Worm (Caenorhabditis elegans) whole organism, young adult: ENCODE data around the gene ugt-53.

Experiments
- C06A6.2 ChIP-seq: fragments of 200-800 bp; sonication (Bioruptor generic); conservative IDR thresholded peaks from 2 replicates; pipeline ENCODE4 v1.3.6; 2022; ENCODE audit warnings: missing genetic modification characterization, missing compliant biosample characterization
- C17E4.6 ChIP-seq: fragments of 200-800 bp; sonication (Bioruptor generic); IDR thresholded peaks from 2 replicates; pipeline ENCODE4 v1.3.6; 2022; ENCODE audit warnings: missing genetic modification reagents, missing genetic modification characterization, missing compliant biosample characterization
- F37B4.10 ChIP-seq: fragments of 200-800 bp; sonication (Bioruptor generic); IDR thresholded peaks from 2 replicates; pipeline ENCODE4 v1.3.6; 2022; ENCODE audit warnings: missing genetic modification characterization, missing compliant biosample characterization
- F55B11.4 ChIP-seq: sonication (generic microtip); optimal IDR thresholded peaks from 2 replicates; lab custom pipeline; 2016; ENCODE audit warnings: missing compliant biosample characterization, missing genetic modification characterization, borderline replicate concordance; ENCODE audit not compliant: insufficient read depth
- K11D2.4 ChIP-seq: fragments of 200-800 bp; sonication (Bioruptor generic); IDR thresholded peaks from 2 replicates; pipeline ENCODE4 v1.3.6; 2022; ENCODE audit warnings: missing genetic modification reagents, missing genetic modification characterization, missing compliant biosample characterization
- Y53G8AR.9 ChIP-seq: fragments of 200-800 bp; sonication (Bioruptor generic); conservative IDR thresholded peaks from 2 replicates; pipeline ENCODE4 v1.3.6; 2022; ENCODE audit warnings: missing genetic modification reagents, missing genetic modification characterization, missing compliant biosample characterization
- aptf-3 ChIP-seq: fragments of 200-800 bp; sonication (Bioruptor generic); IDR thresholded peaks from 2 replicates; pipeline ENCODE4 v1.3.6; 2022; ENCODE audit warnings: missing genetic modification characterization, missing compliant biosample characterization
- atf-7 ChIP-seq: sonication (generic microtip); optimal IDR thresholded peaks from 2 replicates; lab custom pipeline; 2017; ENCODE audit warnings: mild to moderate bottlenecking, missing genetic modification characterization, missing compliant biosample characterization
- attf-5 ChIP-seq: fragments of 200-800 bp; sonication (Bioruptor generic); optimal IDR thresholded peaks from 2 replicates; lab custom pipeline; 2018; ENCODE audit warnings: mild to moderate bottlenecking, missing genetic modification characterization, missing compliant biosample characterization
- ceh-100 ChIP-seq: fragments of 200-800 bp; sonication (Bioruptor generic); IDR thresholded peaks from 2 replicates; pipeline ENCODE4 v1.3.6; 2022; ENCODE audit warnings: missing genetic modification reagents, missing genetic modification characterization, missing compliant biosample characterization
- ceh-58 ChIP-seq: fragments of 200-800 bp; sonication (Bioruptor generic); IDR thresholded peaks from 2 replicates; pipeline ENCODE4 v1.3.6; 2022; ENCODE audit warnings: missing genetic modification characterization, missing compliant biosample characterization
- ceh-79 ChIP-seq: sonication (generic microtip); optimal IDR thresholded peaks from 2 replicates; lab custom pipeline; 2017; ENCODE audit warnings: mild to moderate bottlenecking, missing genetic modification characterization, missing compliant biosample characterization
- chd-7 ChIP-seq: sonication (generic microtip); optimal IDR thresholded peaks from 2 replicates; lab custom pipeline; 2016; ENCODE audit warnings: mild to moderate bottlenecking, missing genetic modification characterization, moderate library complexity, missing compliant biosample characterization
- dox-1 ChIP-seq: fragments of 200-800 bp; sonication (Bioruptor generic); IDR thresholded peaks from 2 replicates; pipeline ENCODE4 v1.3.6; 2022; ENCODE audit warnings: missing genetic modification reagents, missing genetic modification characterization, missing compliant biosample characterization
- him-1 ChIP-seq: sonication (generic microtip); optimal IDR thresholded peaks from 2 replicates; lab custom pipeline; 2016; ENCODE audit warnings: missing genotype, missing genetic modification reagents, missing genetic modification characterization, missing compliant biosample characterization
- hlh-26 ChIP-seq: fragments of 200-800 bp; sonication (Bioruptor generic); conservative IDR thresholded peaks from 2 replicates; pipeline ENCODE4 v1.3.6; 2022; ENCODE audit warnings: missing genetic modification reagents, missing genetic modification characterization, missing compliant biosample characterization
- hmg-20 ChIP-seq: fragments of 200-800 bp; sonication (Bioruptor generic); IDR thresholded peaks from 2 replicates; pipeline ENCODE4 v1.3.6; 2022; ENCODE audit warnings: missing genetic modification reagents, missing genetic modification characterization, missing compliant biosample characterization
- madf-3 ChIP-seq: fragments of 200-800 bp; sonication (Bioruptor generic); IDR thresholded peaks from 2 replicates; pipeline ENCODE4 v1.3.6; 2022; ENCODE audit warnings: missing genetic modification reagents, missing genetic modification characterization, missing compliant biosample characterization
- madf-6 ChIP-seq: fragments of 200-800 bp; sonication (Bioruptor generic); IDR thresholded peaks from 2 replicates; pipeline ENCODE4 v1.3.6; 2022; ENCODE audit warnings: missing genetic modification reagents, missing genetic modification characterization, missing compliant biosample characterization
- nhr-120 ChIP-seq: fragments of 200-800 bp; sonication (Bioruptor generic); IDR thresholded peaks from 2 replicates; pipeline ENCODE4 v1.3.6; 2022; ENCODE audit warnings: missing genetic modification characterization, missing compliant biosample characterization
- nhr-179 ChIP-seq: sonication (generic microtip); optimal IDR thresholded peaks from 2 replicates; lab custom pipeline; 2016; ENCODE audit warnings: mild to moderate bottlenecking, missing genetic modification characterization, missing compliant biosample characterization
- nhr-80 ChIP-seq: sonication (generic microtip); optimal IDR thresholded peaks from 2 replicates; lab custom pipeline; 2016; ENCODE audit warnings: missing genetic modification characterization, missing compliant biosample characterization
- pha-4 ChIP-seq: fragments of 150-350 bp; sonication (generic microtip); optimal IDR thresholded peaks from 2 replicates; lab custom pipeline; 2014; ENCODE audit warnings: missing biosample characterization, missing genetic modification reagents, missing genetic modification characterization
- rec-8 ChIP-seq, 2 experiments: sonication (generic microtip); optimal IDR thresholded peaks; 2 replicates each; lab custom pipeline; 2016; ENCODE audit warnings: mild to moderate bottlenecking in 2 of 2, missing genetic modification characterization in 2 of 2, missing genetic modification reagents in 2 of 2, missing genotype in 2 of 2, missing biosample characterization in 1 of 2, missing compliant biosample characterization in 1 of 2, moderate library complexity in 1 of 2
- sdz-38 ChIP-seq: sonication (generic microtip); optimal IDR thresholded peaks from 2 replicates; lab custom pipeline; 2016; ENCODE audit warnings: missing genotype, missing genetic modification characterization, missing compliant biosample characterization
- unc-130 ChIP-seq: sonication (generic microtip); optimal IDR thresholded peaks from 2 replicates; lab custom pipeline; 2016; ENCODE audit warnings: missing genetic modification reagents, missing genetic modification characterization, missing compliant biosample characterization
- unc-62 ChIP-seq: fragments of 150-350 bp; optimal IDR thresholded peaks from 2 replicates; lab custom pipeline; 2014; ENCODE audit warnings: missing biosample characterization, missing genetic modification reagents, missing genetic modification characterization
- ztf-22 ChIP-seq: fragments of 200-800 bp; sonication (Bioruptor generic); optimal IDR thresholded peaks from 2 replicates; lab custom pipeline; 2018; ENCODE audit warnings: mild to moderate bottlenecking, missing genetic modification characterization, moderate library complexity, missing compliant biosample characterization
- ztf-25 ChIP-seq: fragments of 200-800 bp; sonication (Bioruptor generic); IDR thresholded peaks from 2 replicates; pipeline ENCODE4 v1.3.6; 2022; ENCODE audit warnings: missing genetic modification reagents, missing genetic modification characterization, missing compliant biosample characterization
- ztf-3 ChIP-seq: fragments of 200-800 bp; sonication (Bioruptor generic); optimal IDR thresholded peaks from 2 replicates; lab custom pipeline; 2018; ENCODE audit warnings: mild to moderate bottlenecking, missing genetic modification characterization, missing compliant biosample characterization

The ugt-53 gene

ce11 chrV:2881565-2881964 lies 32.4 kb downstream of the ugt-53 start:
- TF ChIP-seq attf-5 (GFP tag; lab: Kevin White, UChicago): no peak
- TF ChIP-seq pha-4 (tag; lab: Kevin White, UChicago): peak; percentile 34
- TF ChIP-seq nhr-80 (tag; lab: Kevin White, UChicago): peak; percentile 23

ce11 chrV:2883097-2883496 lies 34.0 kb downstream of the ugt-53 start:
- TF ChIP-seq F37B4.10 (GFP tag; lab: Robert Waterston, UW) (peak; percentile 96; the same call in 1 of the 2 replicates), rec-8 (tag; optimal IDR thresholded peaks at IDR 0.05; lab: Kevin White, UChicago) (no peak), dox-1 (no peak), madf-3 (GFP tag; lab: Robert Waterston, UW) (0 out of 2 replicates have a peak, but pooled peaks have one; percentile 41), F55B11.4 (tag; lab: Kevin White, UChicago) (no peak), ztf-25 (GFP tag; lab: Robert Waterston, UW) (no peak), sdz-38 (tag; lab: Kevin White, UChicago) (no peak), ceh-79 (no peak)
- TF ChIP-seq, all 124 proteins: peak for 2

ce11 chrV:2884411-2884810 lies 35.3 kb downstream of the ugt-53 start, which contains the start of gene sre-24:
Gene sre-24, plus strand, starts transcription at chrV:2884711.
- TF ChIP-seq atf-7 (tag; lab: Kevin White, UChicago) (no peak), nhr-120 (no peak), C17E4.6 (no peak), sdz-38 (tag; lab: Kevin White, UChicago) (no peak), ceh-58 (GFP tag; lab: Robert Waterston, UW) (no peak), K11D2.4 (GFP tag; lab: Robert Waterston, UW) (no peak), pha-4 (tag; lab: Kevin White, UChicago) (no peak), ceh-100 (GFP tag; lab: Robert Waterston, UW) (no peak)
- TF ChIP-seq, all 124 proteins: peak for 0

ce11 chrV:2888265-2888664 lies 39.1 kb downstream of the ugt-53 start:
- TF ChIP-seq madf-6 (GFP tag; lab: Robert Waterston, UW) (no peak), Y53G8AR.9 (GFP tag; lab: Robert Waterston, UW) (no peak), ztf-25 (GFP tag; lab: Robert Waterston, UW) (no peak), C06A6.2 (no peak), ztf-22 (GFP tag; lab: Kevin White, UChicago) (no peak), hlh-26 (GFP tag; lab: Robert Waterston, UW) (no peak), chd-7 (tag; lab: Kevin White, UChicago) (no peak)
- TF ChIP-seq, all 124 proteins: peak for 0

ce11 chrV:2888681-2889080 lies 39.5 kb downstream of the ugt-53 start, which contains the start of gene srw-4:
Gene srw-4, minus strand, starts transcription at chrV:2888781.
- no peak for TF ChIP-seq hmg-20 (GFP tag; lab: Robert Waterston, UW)
- TF ChIP-seq aptf-3 (GFP tag; lab: Robert Waterston, UW): no peak
- TF ChIP-seq ztf-3: no peak
- no peak for TF ChIP-seq him-1

ce11 chrV:2891927-2892326 lies 42.8 kb downstream of the ugt-53 start, which contains the start of gene F37B4.15:
Gene F37B4.15, plus strand, starts transcription at chrV:2892227.
- TF ChIP-seq unc-130 (GFP tag; lab: Kevin White, UChicago): no peak
- TF ChIP-seq nhr-179 (tag; lab: Kevin White, UChicago): no peak
- no peak for TF ChIP-seq pha-4 (tag; lab: Kevin White, UChicago)
- TF ChIP-seq unc-62 (GFP tag; lab: Kevin White, UChicago): no peak
- TF ChIP-seq ztf-22 (GFP tag; lab: Kevin White, UChicago): no peak
- TF ChIP-seq, all 124 proteins: peak for 0
